Worm (Caenorhabditis elegans) whole organism, young adult: ENCODE data around the gene T22D1.1.
A peak's percentile ranks its signal among the peaks of the same experiment; 100 is the strongest.

Source experiments
- B0019.2 ChIP-seq: fragments of 200-800 bp; sonication (Bioruptor generic); conservative IDR thresholded peaks from 2 replicates; pipeline ENCODE4 v1.3.6; 2022; ENCODE audit warnings: missing genetic modification reagents, missing genetic modification characterization, missing compliant biosample characterization
- B0261.1 ChIP-seq: sonication (generic microtip); optimal IDR thresholded peaks from 2 replicates; lab custom pipeline; 2016; ENCODE audit warnings: mild to moderate bottlenecking, missing genetic modification characterization, moderate library complexity, missing compliant biosample characterization
- D2030.7 ChIP-seq: fragments of 200-800 bp; sonication (Bioruptor generic); IDR thresholded peaks from 2 replicates; pipeline ENCODE4 v1.3.6; 2022; ENCODE audit warnings: missing genetic modification reagents, missing genetic modification characterization, missing compliant biosample characterization
- F10E7.11 ChIP-seq: sonication (generic microtip); optimal IDR thresholded peaks from 2 replicates; lab custom pipeline; 2017; ENCODE audit warnings: mild to moderate bottlenecking, missing genetic modification characterization, moderate library complexity, missing compliant biosample characterization
- F23B12.7 ChIP-seq: sonication (generic microtip); optimal IDR thresholded peaks from 2 replicates; lab custom pipeline; 2017; ENCODE audit warnings: missing genetic modification characterization, mild to moderate bottlenecking, missing compliant biosample characterization, antibody characterized with exemption, moderate library complexity; ENCODE audit not compliant: insufficient read depth
- F49E8.2 ChIP-seq: sonication (generic microtip); optimal IDR thresholded peaks from 3 replicates; lab custom pipeline; 2017; ENCODE audit warnings: missing genetic modification characterization, mild to moderate bottlenecking, missing compliant biosample characterization, antibody characterized with exemption, moderate library complexity; ENCODE audit not compliant: insufficient read depth
- F52B5.7 ChIP-seq: sonication (generic microtip); optimal IDR thresholded peaks from 2 replicates; lab custom pipeline; 2016; ENCODE audit warnings: mild to moderate bottlenecking, missing genetic modification characterization, missing compliant biosample characterization
- F57A8.1 ChIP-seq: fragments of 200-800 bp; sonication (Bioruptor generic); optimal IDR thresholded peaks from 2 replicates; lab custom pipeline; 2018; ENCODE audit warnings: mild to moderate bottlenecking, missing genetic modification characterization, moderate library complexity, missing compliant biosample characterization
- K11D2.4 ChIP-seq: fragments of 200-800 bp; sonication (Bioruptor generic); IDR thresholded peaks from 2 replicates; pipeline ENCODE4 v1.3.6; 2022; ENCODE audit warnings: missing genetic modification reagents, missing genetic modification characterization, missing compliant biosample characterization
- K12H6.12 ChIP-seq: fragments of 200-800 bp; sonication (Bioruptor generic); optimal IDR thresholded peaks from 2 replicates; lab custom pipeline; 2018; ENCODE audit warnings: mild to moderate bottlenecking, missing genetic modification characterization, missing compliant biosample characterization
- T07F8.4 ChIP-seq: sonication (generic microtip); optimal IDR thresholded peaks from 2 replicates; lab custom pipeline; 2016; ENCODE audit warnings: mild to moderate bottlenecking, missing genetic modification characterization, moderate library complexity, missing compliant biosample characterization
- Y56A3A.18 ChIP-seq: fragments of 200-800 bp; sonication (Bioruptor generic); IDR thresholded peaks from 2 replicates; pipeline ENCODE4 v1.3.6; 2022; ENCODE audit warnings: missing genetic modification reagents, missing genetic modification characterization, missing compliant biosample characterization
- Y67H2A.10 ChIP-seq: fragments of 200-800 bp; sonication (Bioruptor generic); conservative IDR thresholded peaks from 2 replicates; pipeline ENCODE4 v1.3.6; 2022; ENCODE audit warnings: missing genetic modification reagents, missing genetic modification characterization, missing compliant biosample characterization
- ZK185.1 ChIP-seq: sonication (generic microtip); optimal IDR thresholded peaks from 2 replicates; lab custom pipeline; 2016; ENCODE audit warnings: mild to moderate bottlenecking, missing genetic modification characterization, missing compliant biosample characterization; ENCODE audit not compliant: poor library complexity, severe bottlenecking
- ama-1 ChIP-seq, 3 experiments: fragments of 150-350 bp in 1 of 3; sonication (generic microtip) in 2 of 3; optimal IDR thresholded peaks; 2 replicates each; lab custom pipeline; 2014 to 2018; ENCODE audit warnings: missing biosample characterization in 2 of 3, missing genetic modification characterization in 2 of 3, missing genetic modification reagents in 2 of 3
- atf-7 ChIP-seq: sonication (generic microtip); optimal IDR thresholded peaks from 2 replicates; lab custom pipeline; 2017; ENCODE audit warnings: mild to moderate bottlenecking, missing genetic modification characterization, missing compliant biosample characterization
- attf-5 ChIP-seq: fragments of 200-800 bp; sonication (Bioruptor generic); optimal IDR thresholded peaks from 2 replicates; lab custom pipeline; 2018; ENCODE audit warnings: mild to moderate bottlenecking, missing genetic modification characterization, missing compliant biosample characterization
- bed-1 ChIP-seq: fragments of 200-800 bp; sonication (Bioruptor generic); IDR thresholded peaks from 2 replicates; pipeline ENCODE4 v1.3.6; 2022; ENCODE audit warnings: missing genetic modification reagents, missing genetic modification characterization, missing compliant biosample characterization
- cebp-2 ChIP-seq: fragments of 200-800 bp; sonication (Bioruptor generic); IDR thresholded peaks from 2 replicates; pipeline ENCODE4 v1.3.6; 2022; ENCODE audit warnings: missing genetic modification characterization, missing compliant biosample characterization
- ceh-100 ChIP-seq: fragments of 200-800 bp; sonication (Bioruptor generic); IDR thresholded peaks from 2 replicates; pipeline ENCODE4 v1.3.6; 2022; ENCODE audit warnings: missing genetic modification reagents, missing genetic modification characterization, missing compliant biosample characterization
- die-1 ChIP-seq: sonication (generic microtip); optimal IDR thresholded peaks from 2 replicates; lab custom pipeline; 2016; ENCODE audit warnings: missing genotype, mild to moderate bottlenecking, missing genetic modification characterization, missing compliant biosample characterization
- dpl-1 ChIP-seq: fragments of 150-350 bp; optimal IDR thresholded peaks from 2 replicates; lab custom pipeline; 2014; ENCODE audit warnings: missing biosample characterization, missing genetic modification reagents, missing genetic modification characterization
- ets-4 ChIP-seq: fragments of 200-800 bp; sonication (Bioruptor generic); optimal IDR thresholded peaks from 2 replicates; lab custom pipeline; 2018; ENCODE audit warnings: mild to moderate bottlenecking, missing genetic modification characterization, missing compliant biosample characterization
- hlh-12 ChIP-seq: sonication (generic microtip); optimal IDR thresholded peaks from 2 replicates; lab custom pipeline; 2016; ENCODE audit warnings: missing genetic modification characterization, missing compliant biosample characterization
- hmg-1.2 ChIP-seq: fragments of 200-800 bp; sonication (Bioruptor generic); IDR thresholded peaks from 2 replicates; pipeline ENCODE4 v1.3.6; 2022; ENCODE audit warnings: missing genetic modification reagents, missing genetic modification characterization, missing compliant biosample characterization
- hrde-1 ChIP-seq: sonication (generic microtip); optimal IDR thresholded peaks from 2 replicates; lab custom pipeline; 2016; ENCODE audit warnings: missing genetic modification characterization, mild to moderate bottlenecking, missing compliant biosample characterization, moderate library complexity, missing genotype, missing genetic modification reagents, borderline replicate concordance
- lin-26 ChIP-seq: fragments of 200-800 bp; sonication (Bioruptor generic); IDR thresholded peaks from 2 replicates; pipeline ENCODE4 v1.3.6; 2022; ENCODE audit warnings: missing genetic modification reagents, missing genetic modification characterization, missing compliant biosample characterization
- lin-35 ChIP-seq, 3 experiments: fragments of 150-350 bp in 2 of 3; sonication (generic microtip) in 1 of 3; optimal IDR thresholded peaks; 2 replicates each; lab custom pipeline; 2014 to 2018; ENCODE audit warnings: missing biosample characterization in 3 of 3, missing genetic modification characterization in 3 of 3, missing genetic modification reagents in 3 of 3
- lin-40 ChIP-seq: sonication (generic microtip); optimal IDR thresholded peaks from 2 replicates; lab custom pipeline; 2016; ENCODE audit warnings: missing genetic modification characterization, mild to moderate bottlenecking, missing compliant biosample characterization, missing genotype, missing genetic modification reagents
- lir-1 ChIP-seq: fragments of 200-800 bp; sonication (Bioruptor generic); conservative IDR thresholded peaks from 2 replicates; pipeline ENCODE4 v1.3.6; 2022; ENCODE audit warnings: missing genetic modification reagents, missing genetic modification characterization, missing compliant biosample characterization
- madf-3 ChIP-seq: fragments of 200-800 bp; sonication (Bioruptor generic); IDR thresholded peaks from 2 replicates; pipeline ENCODE4 v1.3.6; 2022; ENCODE audit warnings: missing genetic modification reagents, missing genetic modification characterization, missing compliant biosample characterization
- madf-8 ChIP-seq: fragments of 200-800 bp; sonication (Bioruptor generic); conservative IDR thresholded peaks from 2 replicates; pipeline ENCODE4 v1.3.6; 2022; ENCODE audit warnings: missing genetic modification reagents, missing genetic modification characterization, missing compliant biosample characterization
- mel-28 ChIP-seq: sonication (generic microtip); optimal IDR thresholded peaks from 2 replicates; lab custom pipeline; 2016; ENCODE audit warnings: borderline replicate concordance, mild to moderate bottlenecking, missing genetic modification characterization, missing compliant biosample characterization
- nfyb-1 ChIP-seq: fragments of 200-800 bp; sonication (Bioruptor generic); IDR thresholded peaks from 2 replicates; pipeline ENCODE4 v1.3.6; 2022; ENCODE audit warnings: missing genetic modification reagents, missing genetic modification characterization, missing compliant biosample characterization
- nhr-27 ChIP-seq: fragments of 200-800 bp; sonication (Bioruptor generic); optimal IDR thresholded peaks from 2 replicates; lab custom pipeline; 2018; ENCODE audit warnings: mild to moderate bottlenecking, missing genetic modification characterization, moderate library complexity, missing compliant biosample characterization
- rcor-1 ChIP-seq: fragments of 200-800 bp; sonication (Bioruptor generic); IDR thresholded peaks from 2 replicates; pipeline ENCODE4 v1.3.6; 2022; ENCODE audit warnings: missing genetic modification reagents, missing genetic modification characterization, missing compliant biosample characterization
- rpc-1 ChIP-seq, 2 experiments: fragments of 150-350 bp in 1 of 2; sonication (generic microtip) in 1 of 2; optimal IDR thresholded peaks; 2 replicates each; lab custom pipeline; 2014 to 2018; ENCODE audit warnings: missing biosample characterization in 1 of 2, missing genetic modification characterization in 1 of 2, missing genetic modification reagents in 1 of 2, missing genotype in 1 of 2
- sdz-38 ChIP-seq: sonication (generic microtip); optimal IDR thresholded peaks from 2 replicates; lab custom pipeline; 2016; ENCODE audit warnings: missing genotype, missing genetic modification characterization, missing compliant biosample characterization
- snpc-3.4 ChIP-seq: sonication (generic microtip); optimal IDR thresholded peaks from 2 replicates; lab custom pipeline; 2017; ENCODE audit warnings: missing genetic modification characterization, mild to moderate bottlenecking, missing compliant biosample characterization, antibody characterized with exemption, moderate library complexity, missing genotype, missing genetic modification reagents
- snpc-4 ChIP-seq, 5 experiments: fragments of 150-350 bp in 1 of 5; sonication (generic microtip) in 4 of 5; optimal IDR thresholded peaks; 2 replicates each; lab custom pipeline; 2014 to 2018; ENCODE audit warnings: missing genetic modification characterization in 5 of 5, missing biosample characterization in 3 of 5, antibody characterized with exemption in 2 of 5, mild to moderate bottlenecking in 2 of 5, missing compliant biosample characterization in 2 of 5, missing genotype in 2 of 5, moderate library complexity in 2 of 5, missing genetic modification reagents in 1 of 5
- somi-1 ChIP-seq: fragments of 200-800 bp; sonication (Bioruptor generic); optimal IDR thresholded peaks from 2 replicates; lab custom pipeline; 2018; ENCODE audit warnings: mild to moderate bottlenecking, missing genetic modification characterization, missing compliant biosample characterization
- sptf-2 ChIP-seq: fragments of 200-800 bp; sonication (Bioruptor generic); optimal IDR thresholded peaks from 2 replicates; lab custom pipeline; 2018; ENCODE audit warnings: mild to moderate bottlenecking, missing genetic modification characterization, missing compliant biosample characterization
- tlf-1 ChIP-seq: fragments of 200-800 bp; sonication (Bioruptor generic); optimal IDR thresholded peaks from 2 replicates; lab custom pipeline; 2018; ENCODE audit warnings: mild to moderate bottlenecking, missing genetic modification characterization, missing compliant biosample characterization
- unc-130 ChIP-seq: sonication (generic microtip); optimal IDR thresholded peaks from 2 replicates; lab custom pipeline; 2016; ENCODE audit warnings: missing genetic modification reagents, missing genetic modification characterization, missing compliant biosample characterization
- zfh-2 ChIP-seq: fragments of 200-800 bp; sonication (Bioruptor generic); conservative IDR thresholded peaks from 2 replicates; pipeline ENCODE4 v1.3.6; 2022; ENCODE audit warnings: missing genetic modification reagents, missing genetic modification characterization, missing compliant biosample characterization
- ztf-28 ChIP-seq: fragments of 200-800 bp; sonication (Bioruptor generic); IDR thresholded peaks from 2 replicates; pipeline ENCODE4 v1.3.6; 2022; ENCODE audit warnings: missing genetic modification reagents, missing genetic modification characterization, missing compliant biosample characterization

T22D1.1 gene

DNA sequence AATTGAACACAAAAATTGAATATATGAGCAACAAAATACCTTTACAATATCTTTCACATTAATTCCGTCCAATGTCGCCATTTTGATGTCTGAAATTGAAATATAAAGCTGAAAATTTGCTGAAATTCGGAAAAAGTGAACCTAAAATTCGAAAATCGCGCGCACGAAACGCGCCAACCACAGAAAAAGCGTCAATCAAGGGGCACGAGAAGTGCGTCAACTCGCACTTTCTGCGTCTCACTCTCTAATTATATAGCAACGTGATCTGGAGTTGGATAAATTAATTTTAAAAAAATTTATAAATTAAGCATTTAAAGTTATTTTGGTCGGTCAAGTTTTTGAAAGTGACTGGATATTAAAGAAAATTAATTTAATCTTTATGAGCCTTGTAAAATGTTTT is 3.9 kb upstream of the T22D1.1 start, which contains the start of gene ruvb-2 (continued):
- TF ChIP-seq die-1 (tag; lab: Kevin White, UChicago) = no peak
- no peak for TF ChIP-seq zfh-2
- TF ChIP-seq ets-4 = no peak
- no peak for TF ChIP-seq Y67H2A.10 (GFP tag; lab: Robert Waterston, UW)
- TF ChIP-seq hmg-1.2 (GFP tag; lab: Robert Waterston, UW) = peak; percentile 57
- TF ChIP-seq sptf-2 (GFP tag; lab: Kevin White, UChicago) = no peak
- TF ChIP-seq attf-5 = peak; percentile 97
- TF ChIP-seq B0019.2 = no peak
- TF ChIP-seq lin-26 (GFP tag; lab: Robert Waterston, UW) = no peak
- TF ChIP-seq madf-8 (GFP tag; lab: Robert Waterston, UW) = no peak; the same call in 1 of the 2 replicates
- no peak for TF ChIP-seq ztf-28
- no peak for TF ChIP-seq rpc-1 (optimal IDR thresholded peaks at IDR 0.05; lab: Kevin White, UChicago)
- TF ChIP-seq rpc-1 (tag; optimal IDR thresholded peaks at IDR 0.05; lab: Kevin White, UChicago) = no peak
- no peak for TF ChIP-seq hrde-1
- no peak for TF ChIP-seq bed-1
- peak; percentile 65 for TF ChIP-seq somi-1
- TF ChIP-seq atf-7 (tag; lab: Kevin White, UChicago) = no peak
- TF ChIP-seq K11D2.4 = no peak
- no peak for TF ChIP-seq madf-3 (GFP tag; lab: Robert Waterston, UW)
- TF ChIP-seq lir-1 = 0 out of 2 replicates have a peak, but pooled peaks have one; percentile 31
- no peak for TF ChIP-seq T07F8.4 (tag; lab: Kevin White, UChicago)
- TF ChIP-seq snpc-3.4 (tag; lab: Kevin White, UChicago) = peak; percentile 63
- no peak for TF ChIP-seq mel-28 (tag; lab: Kevin White, UChicago)
- no peak for TF ChIP-seq B0261.1
- no peak for TF ChIP-seq lin-40 (tag; lab: Kevin White, UChicago)
- TF ChIP-seq rcor-1 (GFP tag; lab: Robert Waterston, UW) = peak; percentile 72
- TF ChIP-seq tlf-1 = peak; percentile 53
- TF ChIP-seq ZK185.1 = peak; percentile 52
- TF ChIP-seq F49E8.2 (tag; lab: Kevin White, UChicago) = no peak
- no peak for TF ChIP-seq ama-1 (optimal IDR thresholded peaks at IDR 0.05; lab: Kevin White, UChicago)
- no peak for TF ChIP-seq ama-1 (GFP tag; optimal IDR thresholded peaks at IDR 0.05; lab: Kevin White, UChicago)
- TF ChIP-seq snpc-4 (GFP tag; optimal IDR thresholded peaks at IDR 0.05; lab: Kevin White, UChicago) = peak; percentile 74
- TF ChIP-seq snpc-4 (tag; optimal IDR thresholded peaks at IDR 0.05; lab: Kevin White, UChicago) = peak; percentile 79 to 91 (median 86)
- TF ChIP-seq sdz-38 (tag; lab: Kevin White, UChicago) = no peak
- no peak for TF ChIP-seq F57A8.1 (GFP tag; lab: Kevin White, UChicago)
- TF ChIP-seq hlh-12 (tag; lab: Kevin White, UChicago) = no peak
- no peak for TF ChIP-seq unc-130 (GFP tag; lab: Kevin White, UChicago)
- peak; percentile 26; the same call in 1 of the 2 replicates for TF ChIP-seq ceh-100
- no peak for TF ChIP-seq cebp-2 (GFP tag; lab: Robert Waterston, UW)
- no peak for TF ChIP-seq nhr-27
- 0 out of 2 replicates have a peak, but pooled peaks have one; percentile 22 for TF ChIP-seq Y56A3A.18
- peak; percentile 71 for TF ChIP-seq F23B12.7 (tag; lab: Kevin White, UChicago)
- peak; percentile 69 for TF ChIP-seq dpl-1 (GFP tag; lab: Kevin White, UChicago)
- peak; percentile 51; the same call in 1 of the 2 replicates for TF ChIP-seq D2030.7 (GFP tag; lab: Robert Waterston, UW)
- no peak for TF ChIP-seq F10E7.11 (tag; lab: Kevin White, UChicago)
- TF ChIP-seq lin-35 (GFP tag; optimal IDR thresholded peaks at IDR 0.05; lab: Kevin White, UChicago) = peak in 1 of 3 experiments; percentile 81
- TF ChIP-seq nfyb-1 = no peak; the same call in 1 of the 2 replicates
- peak; percentile 22 for TF ChIP-seq K12H6.12
- no peak for TF ChIP-seq F52B5.7 (tag; lab: Kevin White, UChicago)
